Worm (Caenorhabditis elegans): Measurements from ENCODE around the gene ints-11.
A peak's percentile ranks its signal among the peaks of the same experiment; 100 is the strongest.

ints-11 gene

ce11 chrII:8144543-8144942, 1.3 kb upstream of the ints-11 start, which contains the start of gene F10B5.2:
TSS of gene F10B5.2 (plus strand) at chrII:8144762.
- TF ChIP-seq klf-2 (GFP tag; conservative IDR thresholded peaks at IDR 0.05), result no peak
- no peak for TF ChIP-seq cog-1 (tag; optimal IDR thresholded peaks at IDR 0.05)
- TF ChIP-seq flt-1 (GFP tag; IDR thresholded peaks at IDR 0.05), result no peak
- no peak for TF ChIP-seq tab-1 (GFP tag; IDR thresholded peaks at IDR 0.05)
- TF ChIP-seq ref-1 (GFP tag; conservative IDR thresholded peaks at IDR 0.05), result no peak
- TF ChIP-seq ztf-29 (GFP tag; IDR thresholded peaks at IDR 0.05), result no peak
- no peak for TF ChIP-seq ztf-23 (GFP tag; IDR thresholded peaks at IDR 0.05)
- no peak for TF ChIP-seq med-1 (GFP tag; optimal IDR thresholded peaks at IDR 0.05; ENCODE audit: insufficient read depth)

- TF ChIP-seq med-1 (GFP tag; optimal IDR thresholded peaks at IDR 0.05; ENCODE audit: insufficient read depth) (no peak), T22C8.4 (GFP tag; IDR thresholded peaks at IDR 0.05) (no peak), flt-1 (GFP tag; IDR thresholded peaks at IDR 0.05) (no peak), cog-1 (tag; optimal IDR thresholded peaks at IDR 0.05) (no peak), tab-1 (GFP tag; IDR thresholded peaks at IDR 0.05) (no peak), ref-1 (GFP tag; conservative IDR thresholded peaks at IDR 0.05) (no peak), ztf-23 (GFP tag; IDR thresholded peaks at IDR 0.05) (no peak), klf-2 (GFP tag; conservative IDR thresholded peaks at IDR 0.05) (no peak), ztf-29 (GFP tag; IDR thresholded peaks at IDR 0.05) (no peak)
Measured at ce11 chrII:8141135-8141534, 2.1 kb downstream of the ints-11 start.

ce11 chrII:8138015-8138546, 5.2 kb downstream of the ints-11 start, which contains the start of gene cdc-48.2:
TSS of gene cdc-48.2 (plus strand) at chrII:8138496.
- TF ChIP-seq tab-1 (GFP tag; IDR thresholded peaks at IDR 0.05) (no peak), T22C8.4 (GFP tag; IDR thresholded peaks at IDR 0.05) (no peak), cog-1 (tag; optimal IDR thresholded peaks at IDR 0.05) (no peak), ref-1 (GFP tag; conservative IDR thresholded peaks at IDR 0.05) (no peak), flt-1 (GFP tag; IDR thresholded peaks at IDR 0.05) (no peak), med-1 (GFP tag; optimal IDR thresholded peaks at IDR 0.05; ENCODE audit: insufficient read depth) (no peak), klf-2 (GFP tag; conservative IDR thresholded peaks at IDR 0.05) (no peak), ztf-29 (GFP tag; IDR thresholded peaks at IDR 0.05) (no peak), ztf-23 (GFP tag; IDR thresholded peaks at IDR 0.05) (no peak)

ce11 chrII:8137379-8137778, 5.9 kb downstream of the ints-11 start:
- TF ChIP-seq cog-1 (tag; optimal IDR thresholded peaks at IDR 0.05), result peak; percentile 32
- TF ChIP-seq ztf-29 (GFP tag; IDR thresholded peaks at IDR 0.05), result no peak
- 0 out of 2 replicates have a peak, but pooled peaks have one; percentile 32 for TF ChIP-seq ztf-23 (GFP tag; IDR thresholded peaks at IDR 0.05)
- TF ChIP-seq med-1 (GFP tag; optimal IDR thresholded peaks at IDR 0.05; ENCODE audit: insufficient read depth), result no peak
- no peak for TF ChIP-seq T22C8.4 (GFP tag; IDR thresholded peaks at IDR 0.05)
- TF ChIP-seq tab-1 (GFP tag; IDR thresholded peaks at IDR 0.05), result no peak

- TF ChIP-seq tab-1 (GFP tag; IDR thresholded peaks at IDR 0.05) (no peak), cog-1 (tag; optimal IDR thresholded peaks at IDR 0.05) (no peak), ztf-23 (GFP tag; IDR thresholded peaks at IDR 0.05) (no peak), klf-2 (GFP tag; conservative IDR thresholded peaks at IDR 0.05) (no peak), T22C8.4 (GFP tag; IDR thresholded peaks at IDR 0.05) (no peak), med-1 (GFP tag; optimal IDR thresholded peaks at IDR 0.05; ENCODE audit: insufficient read depth) (no peak), ref-1 (GFP tag; conservative IDR thresholded peaks at IDR 0.05) (no peak), flt-1 (GFP tag; IDR thresholded peaks at IDR 0.05) (no peak), ztf-29 (GFP tag; IDR thresholded peaks at IDR 0.05) (no peak)
Measured at ce11 chrII:8136818-8137217, 6.5 kb downstream of the ints-11 start, which contains the start of gene ctns-1. TSS of gene ctns-1 (minus strand) at chrII:8136918.

ce11 chrII:8135953-8136352, 7.3 kb downstream of the ints-11 start:
- no peak for TF ChIP-seq ztf-23 (GFP tag; IDR thresholded peaks at IDR 0.05)
- TF ChIP-seq med-1 (GFP tag; optimal IDR thresholded peaks at IDR 0.05; ENCODE audit: insufficient read depth), result no peak
- no peak for TF ChIP-seq flt-1 (GFP tag; IDR thresholded peaks at IDR 0.05)
- TF ChIP-seq klf-2 (GFP tag; conservative IDR thresholded peaks at IDR 0.05), result no peak
- TF ChIP-seq ztf-29 (GFP tag; IDR thresholded peaks at IDR 0.05), result no peak
- TF ChIP-seq T22C8.4 (GFP tag; IDR thresholded peaks at IDR 0.05), result no peak
- TF ChIP-seq cog-1 (tag; optimal IDR thresholded peaks at IDR 0.05), result no peak
- TF ChIP-seq tab-1 (GFP tag; IDR thresholded peaks at IDR 0.05), result no peak

ce11 chrII:8131413-8131966, 11.8 kb downstream of the ints-11 start:
- TF ChIP-seq flt-1 (GFP tag; IDR thresholded peaks at IDR 0.05), result 0 out of 2 replicates have a peak, but pooled peaks have one; percentile 5
- TF ChIP-seq ztf-23 (GFP tag; IDR thresholded peaks at IDR 0.05), result no peak
- 0 out of 2 replicates have a peak, but pooled peaks have one; percentile 25 for TF ChIP-seq tab-1 (GFP tag; IDR thresholded peaks at IDR 0.05)

ce11 chrII:8130792-8131191, 12.5 kb downstream of the ints-11 start:
- TF ChIP-seq med-1 (GFP tag; optimal IDR thresholded peaks at IDR 0.05; ENCODE audit: insufficient read depth), result no peak

- no peak for TF ChIP-seq T22C8.4 (GFP tag; IDR thresholded peaks at IDR 0.05)
- no peak for TF ChIP-seq ztf-23 (GFP tag; IDR thresholded peaks at IDR 0.05)
- no peak for TF ChIP-seq ztf-29 (GFP tag; IDR thresholded peaks at IDR 0.05)
- TF ChIP-seq med-1 (GFP tag; optimal IDR thresholded peaks at IDR 0.05; ENCODE audit: insufficient read depth), result no peak
- no peak for TF ChIP-seq cog-1 (tag; optimal IDR thresholded peaks at IDR 0.05)
- TF ChIP-seq klf-2 (GFP tag; conservative IDR thresholded peaks at IDR 0.05), result no peak
- no peak for TF ChIP-seq ref-1 (GFP tag; conservative IDR thresholded peaks at IDR 0.05)
- TF ChIP-seq tab-1 (GFP tag; IDR thresholded peaks at IDR 0.05), result no peak
- TF ChIP-seq flt-1 (GFP tag; IDR thresholded peaks at IDR 0.05), result no peak
Measured at ce11 chrII:8129495-8130010, 13.7 kb downstream of the ints-11 start, which contains the start of gene ulp-4. TSS of gene ulp-4 (plus strand) at chrII:8129960.

- TF ChIP-seq klf-2 (GFP tag; conservative IDR thresholded peaks at IDR 0.05) (no peak), cog-1 (tag; optimal IDR thresholded peaks at IDR 0.05) (no peak), med-1 (GFP tag; optimal IDR thresholded peaks at IDR 0.05; ENCODE audit: insufficient read depth) (no peak), ref-1 (GFP tag; conservative IDR thresholded peaks at IDR 0.05) (no peak), tab-1 (GFP tag; IDR thresholded peaks at IDR 0.05) (no peak)
Measured at ce11 chrII:8129040-8129387, 14.3 kb downstream of the ints-11 start.
